Fruit fly (Drosophila melanogaster) whole organism: ENCODE measurements around the gene Act87E.

Experiments used
- Dll ChIP-seq: fragments of >200 bp; optimal IDR thresholded peaks from 2 replicates; lab custom pipeline; 2017
- EcR ChIP-seq, 2 experiments: fragments of >200 bp; optimal IDR thresholded peaks; 2 replicates each; lab custom pipeline; 2017; ENCODE audit warnings: missing biosample characterization in 2 of 2, missing genetic modification characterization in 2 of 2, missing genetic modification reagents in 2 of 2
- pan ChIP-seq: fragments of >200 bp; optimal IDR thresholded peaks from 2 replicates; lab custom pipeline; 2017
- psq ChIP-seq: fragments of >200 bp; optimal IDR thresholded peaks from 2 replicates; lab custom pipeline; 2017
- usp ChIP-seq: fragments of >200 bp; optimal IDR thresholded peaks from 2 replicates; lab custom pipeline; 2017; ENCODE audit warnings: missing biosample characterization, missing genetic modification characterization, mixed read lengths

- TF ChIP-seq EcR (GFP tag; optimal IDR thresholded peaks at IDR 0.05; lab: Kevin White, UChicago), result no peak
- no peak for TF ChIP-seq psq (lab: Kevin White, UChicago)
- no peak for TF ChIP-seq pan
- no peak for TF ChIP-seq usp (GFP tag; lab: Kevin White, UChicago)
- no peak for TF ChIP-seq Dll (lab: Kevin White, UChicago)
Observed at dm6 chr3R:13425470-13426033, at the start of gene Act87E.
